Worm (Caenorhabditis elegans) whole organism, late embryonic: Measurements from ENCODE around the gene sri-42.

Source experiments
- C38D4.7 ChIP-seq: fragments of 200-800 bp; sonication (Bioruptor generic); optimal IDR thresholded peaks from 2 replicates; lab custom pipeline; 2018; ENCODE audit warnings: mild to moderate bottlenecking, missing genetic modification characterization, moderate library complexity, missing compliant biosample characterization
- K02D7.2 ChIP-seq: sonication (generic microtip); optimal IDR thresholded peaks from 2 replicates; lab custom pipeline; 2017; ENCODE audit warnings: mild to moderate bottlenecking, missing genetic modification characterization, missing compliant biosample characterization
- K09A11.1 ChIP-seq: sonication (generic microtip); optimal IDR thresholded peaks from 2 replicates; lab custom pipeline; 2017; ENCODE audit warnings: antibody characterized with exemption, mild to moderate bottlenecking, missing genetic modification characterization, missing compliant biosample characterization; ENCODE audit not compliant: insufficient read depth
- Y22D7AL.16 ChIP-seq: sonication (generic microtip); optimal IDR thresholded peaks from 2 replicates; lab custom pipeline; 2016; ENCODE audit warnings: missing genetic modification characterization, missing compliant biosample characterization
- ahr-1 ChIP-seq: sonication (generic microtip); optimal IDR thresholded peaks from 2 replicates; lab custom pipeline; 2016; ENCODE audit warnings: missing genetic modification characterization, missing compliant biosample characterization
- ama-1 ChIP-seq: fragments of 150-350 bp; optimal IDR thresholded peaks from 2 replicates; lab custom pipeline; 2014
- ceh-14 ChIP-seq: sonication (generic microtip); optimal IDR thresholded peaks from 2 replicates; lab custom pipeline; 2016; ENCODE audit warnings: missing genotype, missing genetic modification characterization, missing compliant biosample characterization
- ceh-2 ChIP-seq: sonication (generic microtip); optimal IDR thresholded peaks from 2 replicates; lab custom pipeline; 2016; ENCODE audit warnings: missing genotype, missing genetic modification characterization, missing compliant biosample characterization
- ceh-22 ChIP-seq: sonication (generic microtip); optimal IDR thresholded peaks from 2 replicates; lab custom pipeline; 2017; ENCODE audit warnings: missing biosample characterization, missing genetic modification characterization
- ceh-34 ChIP-seq: sonication (generic microtip); optimal IDR thresholded peaks from 2 replicates; lab custom pipeline; 2016; ENCODE audit warnings: mild to moderate bottlenecking, missing genetic modification characterization, missing compliant biosample characterization
- ceh-45 ChIP-seq: fragments of 200-800 bp; sonication (Bioruptor generic); IDR thresholded peaks from 2 replicates; pipeline ENCODE4 v1.3.6; 2022; ENCODE audit warnings: missing genetic modification reagents, missing genetic modification characterization, missing compliant biosample characterization
- ceh-48 ChIP-seq: sonication (generic microtip); optimal IDR thresholded peaks from 2 replicates; lab custom pipeline; 2016; ENCODE audit warnings: missing genetic modification characterization, inconsistent platforms, missing compliant biosample characterization
- ceh-9 ChIP-seq: sonication (generic microtip); optimal IDR thresholded peaks from 2 replicates; lab custom pipeline; 2016; ENCODE audit warnings: mild to moderate bottlenecking, missing genetic modification characterization, inconsistent platforms, missing compliant biosample characterization
- che-1 ChIP-seq: sonication (generic microtip); optimal IDR thresholded peaks from 2 replicates; lab custom pipeline; 2016; ENCODE audit warnings: mild to moderate bottlenecking, missing genetic modification characterization, missing compliant biosample characterization
- dmd-4 ChIP-seq: sonication (generic microtip); optimal IDR thresholded peaks from 2 replicates; lab custom pipeline; 2016; ENCODE audit warnings: borderline replicate concordance, missing genetic modification characterization, missing compliant biosample characterization
- dve-1 ChIP-seq: sonication (generic microtip); optimal IDR thresholded peaks from 2 replicates; lab custom pipeline; 2017; ENCODE audit warnings: antibody characterized with exemption, mild to moderate bottlenecking, missing genetic modification characterization, missing compliant biosample characterization
- elt-2 ChIP-seq: sonication (generic microtip); optimal IDR thresholded peaks from 2 replicates; lab custom pipeline; 2016; ENCODE audit warnings: missing genetic modification reagents, missing genetic modification characterization, missing compliant biosample characterization
- elt-4 ChIP-seq: sonication (generic microtip); optimal IDR thresholded peaks from 2 replicates; lab custom pipeline; 2016; ENCODE audit warnings: missing genetic modification characterization, missing compliant biosample characterization
- fkh-10 ChIP-seq: fragments of 150-350 bp; optimal IDR thresholded peaks from 2 replicates; lab custom pipeline; 2014; ENCODE audit warnings: missing biosample characterization, missing genetic modification reagents, missing genetic modification characterization
- fkh-6 ChIP-seq: sonication (generic microtip); optimal IDR thresholded peaks from 2 replicates; lab custom pipeline; 2016; ENCODE audit warnings: missing genetic modification characterization, missing compliant biosample characterization
- gmeb-2 ChIP-seq: sonication (generic microtip); optimal IDR thresholded peaks from 2 replicates; lab custom pipeline; 2016; ENCODE audit warnings: missing genetic modification characterization, inconsistent platforms, missing compliant biosample characterization
- hlh-13 ChIP-seq: fragments of 200-800 bp; sonication (Bioruptor generic); optimal IDR thresholded peaks from 2 replicates; lab custom pipeline; 2018; ENCODE audit warnings: mild to moderate bottlenecking, missing genetic modification characterization, missing compliant biosample characterization
- hlh-30 ChIP-seq: sonication (generic microtip); optimal IDR thresholded peaks from 2 replicates; lab custom pipeline; 2017; ENCODE audit warnings: antibody characterized with exemption, missing genetic modification characterization, missing compliant biosample characterization; ENCODE audit not compliant: insufficient read depth
- madf-2 ChIP-seq: sonication (generic microtip); optimal IDR thresholded peaks from 2 replicates; lab custom pipeline; 2017; ENCODE audit warnings: missing genetic modification characterization, missing compliant biosample characterization
- nfya-1 ChIP-seq: sonication (generic microtip); optimal IDR thresholded peaks from 2 replicates; lab custom pipeline; 2017; ENCODE audit warnings: missing genetic modification characterization, mild to moderate bottlenecking, missing compliant biosample characterization, antibody characterized with exemption, moderate library complexity
- nhr-232 ChIP-seq: sonication (generic microtip); optimal IDR thresholded peaks from 2 replicates; lab custom pipeline; 2016; ENCODE audit warnings: missing genetic modification characterization, missing compliant biosample characterization
- npax-4 ChIP-seq: sonication (generic microtip); optimal IDR thresholded peaks from 2 replicates; lab custom pipeline; 2016; ENCODE audit warnings: missing genetic modification characterization, missing compliant biosample characterization
- odd-2 ChIP-seq: sonication (generic microtip); optimal IDR thresholded peaks from 2 replicates; lab custom pipeline; 2017; ENCODE audit warnings: antibody characterized with exemption, mild to moderate bottlenecking, missing genetic modification characterization, missing compliant biosample characterization
- pag-3 ChIP-seq: sonication (generic microtip); optimal IDR thresholded peaks from 2 replicates; lab custom pipeline; 2016; ENCODE audit warnings: missing compliant biosample characterization, missing genetic modification characterization, borderline replicate concordance
- pat-9 ChIP-seq: fragments of 200-800 bp; sonication (Bioruptor generic); optimal IDR thresholded peaks from 2 replicates; lab custom pipeline; 2018; ENCODE audit warnings: mild to moderate bottlenecking, missing genetic modification characterization, moderate library complexity, missing compliant biosample characterization
- pqm-1 ChIP-seq: sonication (generic microtip); optimal IDR thresholded peaks from 2 replicates; lab custom pipeline; 2016; ENCODE audit warnings: missing genetic modification characterization, missing compliant biosample characterization
- pros-1 ChIP-seq: fragments of 150-350 bp; optimal IDR thresholded peaks from 2 replicates; lab custom pipeline; 2014; ENCODE audit warnings: missing biosample characterization, missing genetic modification reagents, missing genetic modification characterization
- ref-2 ChIP-seq: sonication (generic microtip); optimal IDR thresholded peaks from 2 replicates; lab custom pipeline; 2016; ENCODE audit warnings: missing genetic modification characterization, missing compliant biosample characterization
- rnt-1 ChIP-seq: sonication (generic microtip); optimal IDR thresholded peaks from 2 replicates; lab custom pipeline; 2016; ENCODE audit warnings: missing genetic modification characterization, missing compliant biosample characterization
- syd-9 ChIP-seq: sonication (generic microtip); optimal IDR thresholded peaks from 2 replicates; lab custom pipeline; 2016; ENCODE audit warnings: mild to moderate bottlenecking, missing genetic modification characterization, moderate library complexity, missing compliant biosample characterization
- tbx-2 ChIP-seq: sonication (generic microtip); optimal IDR thresholded peaks from 2 replicates; lab custom pipeline; 2016; ENCODE audit warnings: missing genetic modification characterization, missing compliant biosample characterization
- unc-3 ChIP-seq, 2 experiments: fragments of 200-800 bp in 1 of 2; sonication (Bioruptor generic) in 1 of 2; sonication (generic microtip) in 1 of 2; conservative IDR thresholded peaks in 1 of 2; optimal IDR thresholded peaks in 1 of 2; 2 replicates each; pipeline versions ENCODE4 v1.3.6 to Lab custom; 2016 to 2022; ENCODE audit warnings: missing compliant biosample characterization in 2 of 2, missing genetic modification characterization in 2 of 2, missing genetic modification reagents in 1 of 2
- unc-86 ChIP-seq: sonication (generic microtip); optimal IDR thresholded peaks from 2 replicates; lab custom pipeline; 2016; ENCODE audit warnings: missing genetic modification characterization, missing compliant biosample characterization
- zip-5 ChIP-seq: sonication (generic microtip); optimal IDR thresholded peaks from 2 replicates; lab custom pipeline; 2016; ENCODE audit warnings: missing genetic modification characterization, missing compliant biosample characterization
- ztf-16 ChIP-seq: sonication (generic microtip); optimal IDR thresholded peaks from 2 replicates; lab custom pipeline; 2017; ENCODE audit warnings: missing genetic modification characterization, missing compliant biosample characterization

Gene sri-42

DNA sequence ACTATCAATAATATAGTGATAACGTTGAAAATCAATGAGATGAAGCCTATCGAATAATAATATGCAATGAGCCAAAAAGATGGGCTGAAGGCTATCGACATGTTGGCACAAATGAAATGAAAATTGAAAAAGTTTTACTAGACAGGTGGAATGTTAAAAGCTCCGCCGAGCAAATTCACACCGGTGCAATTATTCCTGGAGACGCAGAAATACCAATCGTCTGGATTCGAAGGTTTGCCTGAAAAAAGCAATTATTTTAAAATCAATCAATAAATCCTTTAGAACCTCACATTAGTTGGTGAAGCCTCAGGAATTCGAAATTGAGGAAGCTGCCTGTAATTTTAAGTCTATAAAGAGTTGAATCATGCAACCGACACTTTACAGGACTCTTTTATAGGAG, 11.6 kb upstream of the sri-42 start, which contains the start of gene sri-32:
TSS of gene sri-32 (minus strand) at position 101 of the 400 bp plus-strand sequence.
- TF ChIP-seq dve-1 (tag; lab: Kevin White, UChicago) (no peak), pqm-1 (tag; lab: Kevin White, UChicago) (no peak), ztf-16 (tag; lab: Kevin White, UChicago) (no peak), ceh-9 (tag; lab: Kevin White, UChicago) (no peak), ceh-48 (tag; lab: Kevin White, UChicago) (no peak), elt-4 (tag; lab: Kevin White, UChicago) (no peak), ceh-14 (tag; lab: Kevin White, UChicago) (no peak), nfya-1 (tag; lab: Kevin White, UChicago) (no peak), ceh-45 (GFP tag; lab: Robert Waterston, UW) (no peak), ceh-22 (tag; lab: Kevin White, UChicago) (no peak), pat-9 (tag; lab: Kevin White, UChicago) (no peak), hlh-13 (GFP tag; lab: Kevin White, UChicago) (no peak), tbx-2 (tag; lab: Kevin White, UChicago) (no peak)

DNA sequence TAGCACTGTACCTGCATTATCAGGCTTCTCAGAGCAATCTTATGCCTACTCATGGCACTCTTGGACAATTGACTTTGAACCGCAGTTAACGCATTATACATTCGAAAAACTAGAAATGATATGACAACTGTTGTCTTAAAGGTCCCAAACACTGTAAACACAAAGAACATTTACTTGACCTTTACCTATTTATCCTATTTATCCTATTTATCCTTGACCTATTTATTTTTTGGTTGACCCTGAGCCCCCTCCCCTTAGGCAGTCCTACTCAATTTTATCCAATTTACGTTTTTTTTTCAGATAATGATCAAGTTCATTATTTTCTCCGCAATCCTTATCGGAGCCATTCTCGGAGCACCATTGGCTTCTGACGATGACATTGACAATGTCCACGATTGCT, 8.9 kb upstream of the sri-42 start, which contains the start of the genes T10D4.14 and T10D4.19:
TSS of gene T10D4.14 (minus strand) at position 101 of the 400 bp plus-strand sequence.
TSS of gene T10D4.19 (plus strand) at position 304 of the 400 bp plus-strand sequence.
- no peak for TF ChIP-seq K02D7.2 (tag; lab: Kevin White, UChicago)
- no peak for TF ChIP-seq npax-4 (tag; lab: Kevin White, UChicago)
- TF ChIP-seq ceh-34 (tag; lab: Kevin White, UChicago), result no peak
- no peak for TF ChIP-seq fkh-10 (GFP tag; lab: Kevin White, UChicago)
- TF ChIP-seq ahr-1 (tag; lab: Kevin White, UChicago), result no peak

DNA sequence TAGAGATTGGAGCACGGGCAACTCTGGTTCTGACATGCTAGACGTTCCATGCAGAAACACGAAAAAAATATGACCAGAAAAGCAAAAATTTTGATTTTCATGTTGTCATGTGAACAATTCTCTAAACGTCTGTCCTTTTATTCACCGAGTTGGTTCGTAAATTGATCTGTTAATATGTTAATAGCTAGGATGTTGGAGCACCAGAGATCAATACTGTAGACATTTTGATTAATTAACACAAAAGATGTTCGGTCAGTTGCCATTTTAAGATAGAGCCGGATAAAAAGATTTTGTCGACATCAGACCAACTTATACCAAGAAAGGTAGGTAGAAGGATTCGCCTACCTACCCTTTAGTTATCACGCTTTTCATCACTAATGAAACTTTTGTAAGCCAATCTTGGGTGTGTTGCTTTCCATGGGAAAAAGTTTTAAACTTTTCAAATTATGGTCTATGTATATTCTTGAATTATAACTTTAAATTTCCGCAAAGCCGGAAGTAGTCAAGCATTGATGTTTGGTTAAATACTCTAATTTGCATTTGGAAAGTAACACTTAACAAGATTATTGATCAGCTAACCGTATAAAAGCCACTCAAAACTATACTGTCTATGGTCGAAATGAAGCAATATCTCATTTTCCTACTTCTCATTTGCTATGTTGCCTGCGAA, 6.9 kb upstream of the sri-42 start, which contains the start of the genes T10D4.11 and T10D4.1:
TSS of gene T10D4.11 (minus strand) at position 101 of the 670 bp plus-strand sequence.
TSS of gene T10D4.1 (plus strand) at position 620 of the 670 bp plus-strand sequence.
- TF ChIP-seq odd-2 (no peak), ceh-2 (tag; lab: Kevin White, UChicago) (no peak), hlh-13 (GFP tag; lab: Kevin White, UChicago) (no peak)

DNA sequence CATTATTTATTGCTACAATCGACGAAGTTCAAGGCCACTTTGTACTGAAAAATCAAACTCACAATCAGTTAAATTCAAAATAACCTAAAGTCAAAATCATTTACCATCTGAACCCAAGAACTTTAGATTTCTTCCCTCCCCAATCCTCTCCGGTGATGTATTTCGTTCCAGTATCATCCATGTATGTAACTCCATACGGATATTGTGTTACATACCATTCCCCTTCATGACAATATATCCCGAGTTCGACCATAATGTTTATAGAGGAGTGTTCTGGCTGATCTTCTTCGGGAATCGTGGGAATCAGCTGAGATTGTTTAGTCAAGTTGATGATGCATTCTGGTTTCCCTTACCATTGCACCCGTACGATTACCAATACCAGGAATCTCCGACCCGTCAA, 5.6 kb upstream of the sri-42 start:
- no peak for TF ChIP-seq madf-2 (tag; lab: Kevin White, UChicago)
- no peak for TF ChIP-seq ref-2 (tag; lab: Kevin White, UChicago)
- TF ChIP-seq unc-86 (tag; lab: Kevin White, UChicago), result no peak
- no peak for TF ChIP-seq che-1 (tag; lab: Kevin White, UChicago)
- no peak for TF ChIP-seq nfya-1 (tag; lab: Kevin White, UChicago)
- TF ChIP-seq pat-9 (tag; lab: Kevin White, UChicago), result no peak
- no peak for TF ChIP-seq fkh-10 (GFP tag; lab: Kevin White, UChicago)
- no peak for TF ChIP-seq dve-1 (tag; lab: Kevin White, UChicago)
- no peak for TF ChIP-seq tbx-2 (tag; lab: Kevin White, UChicago)
- TF ChIP-seq ama-1 (lab: Kevin White, UChicago), result no peak
- no peak for TF ChIP-seq pros-1 (tag; lab: Kevin White, UChicago)
- no peak for TF ChIP-seq elt-2 (tag; lab: Kevin White, UChicago)
- no peak for TF ChIP-seq ceh-48 (tag; lab: Kevin White, UChicago)
- TF ChIP-seq dmd-4 (tag; lab: Kevin White, UChicago), result no peak
- TF ChIP-seq hlh-30, result no peak
- no peak for TF ChIP-seq zip-5 (tag; lab: Kevin White, UChicago)

DNA sequence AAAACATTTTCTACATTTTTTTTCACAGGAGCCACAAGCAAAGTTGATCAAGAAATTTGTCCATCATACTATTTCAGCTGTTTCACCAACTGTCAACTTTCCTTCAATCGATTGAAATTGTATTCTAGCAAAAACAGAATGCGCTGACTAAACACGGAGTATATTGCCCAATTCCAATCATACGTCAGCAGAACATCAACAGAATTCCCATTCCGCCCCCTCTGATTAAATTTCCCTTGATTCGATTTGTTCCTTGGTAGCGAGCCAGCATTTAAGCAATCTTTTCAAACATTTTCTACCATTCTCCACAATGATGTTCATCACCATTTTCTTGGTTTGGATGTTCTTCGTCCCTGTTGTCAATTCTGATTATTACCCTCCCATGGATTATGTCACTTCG, 3.1 kb upstream of the sri-42 start, which contains the start of gene T10D4.15:
TSS of gene T10D4.15 (plus strand) at position 301 of the 400 bp plus-strand sequence.
- TF ChIP-seq syd-9 (tag; lab: Kevin White, UChicago) (no peak), gmeb-2 (tag; lab: Kevin White, UChicago) (no peak), pag-3 (tag; lab: Kevin White, UChicago) (no peak), K02D7.2 (tag; lab: Kevin White, UChicago) (no peak), Y22D7AL.16 (tag; lab: Kevin White, UChicago) (no peak), nhr-232 (tag; lab: Kevin White, UChicago) (no peak), rnt-1 (tag; lab: Kevin White, UChicago) (no peak), C38D4.7 (GFP tag; lab: Kevin White, UChicago) (no peak), hlh-30 (no peak), unc-3 (GFP tag; conservative IDR thresholded peaks at IDR 0.05; lab: Robert Waterston, UW) (no peak), unc-3 (tag; optimal IDR thresholded peaks at IDR 0.05; lab: Kevin White, UChicago) (no peak), ceh-48 (tag; lab: Kevin White, UChicago) (no peak), fkh-6 (tag; lab: Kevin White, UChicago) (no peak), K09A11.1 (no peak), elt-2 (tag; lab: Kevin White, UChicago) (no peak), ztf-16 (tag; lab: Kevin White, UChicago) (no peak)
